Worm (Caenorhabditis elegans): ENCODE measurements around the gene srz-47.

DNA sequence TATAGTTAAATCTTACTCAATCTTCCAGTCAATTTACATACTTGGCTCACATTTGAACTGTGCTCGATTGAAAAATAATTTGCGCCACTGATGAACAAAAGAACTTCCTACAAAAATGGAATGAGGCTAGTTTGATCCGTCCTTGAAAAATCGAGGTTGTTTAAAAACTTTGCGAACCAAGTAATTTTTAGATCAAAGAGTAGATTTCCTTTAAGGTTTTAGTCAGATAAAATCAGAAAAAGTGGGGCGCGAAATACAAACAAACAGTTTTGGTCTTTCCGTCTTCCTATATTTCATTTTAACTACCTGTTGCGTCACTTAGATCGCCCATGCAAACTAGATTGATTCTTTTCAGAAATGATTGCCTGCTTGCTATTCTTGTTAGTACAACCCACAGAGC is 9.7 kb upstream of the srz-47 start, which contains the start of gene Y68A4A.10:
- TF ChIP-seq snpc-4 (tag; optimal IDR thresholded peaks at IDR 0.05) (no peak), ceh-16 (tag; optimal IDR thresholded peaks at IDR 0.05) (no peak), nhr-237 (tag; optimal IDR thresholded peaks at IDR 0.05) (no peak), nhr-11 (tag; optimal IDR thresholded peaks at IDR 0.05) (no peak), F13H6.1 (tag; optimal IDR thresholded peaks at IDR 0.05) (no peak), lsy-2 (tag; optimal IDR thresholded peaks at IDR 0.05) (no peak), ama-1 (optimal IDR thresholded peaks at IDR 0.05) (no peak), unc-39 (tag; optimal IDR thresholded peaks at IDR 0.05) (no peak), unc-62 (GFP tag; optimal IDR thresholded peaks at IDR 0.05) (no peak), skn-1 (tag; optimal IDR thresholded peaks at IDR 0.05) (no peak), ZK546.5 (tag; optimal IDR thresholded peaks at IDR 0.05) (no peak), mdl-1 (tag; optimal IDR thresholded peaks at IDR 0.05) (no peak), ztf-4 (tag; optimal IDR thresholded peaks at IDR 0.05) (no peak)

All from whole organism, L2 larva.